Worm (Caenorhabditis elegans) whole organism, L2 larva: ENCODE measurements around the gene rpc-2.

Source experiments
- C34F6.9 ChIP-seq: fragments of 150-350 bp; optimal IDR thresholded peaks from 2 replicates; lab custom pipeline; 2014; ENCODE audit warnings: missing biosample characterization, missing genetic modification characterization
- F13H6.1 ChIP-seq: sonication (generic microtip); optimal IDR thresholded peaks from 2 replicates; lab custom pipeline; 2016; ENCODE audit warnings: missing genetic modification characterization, missing compliant biosample characterization
- Y55F3AM.14 ChIP-seq: fragments of 200-800 bp; sonication (Bioruptor generic); optimal IDR thresholded peaks from 2 replicates; lab custom pipeline; 2018; ENCODE audit warnings: mild to moderate bottlenecking, missing genetic modification characterization, missing compliant biosample characterization
- ZK546.5 ChIP-seq: sonication (generic microtip); optimal IDR thresholded peaks from 2 replicates; lab custom pipeline; 2017; ENCODE audit warnings: missing biosample characterization, missing genetic modification characterization
- aly-2 ChIP-seq: fragments of 150-350 bp; optimal IDR thresholded peaks from 2 replicates; lab custom pipeline; 2014; ENCODE audit warnings: missing biosample characterization, missing genetic modification characterization
- ama-1 ChIP-seq: fragments of 150-350 bp; optimal IDR thresholded peaks from 2 replicates; lab custom pipeline; 2018; ENCODE audit warnings: inconsistent platforms
- ceh-16 ChIP-seq: fragments of 150-350 bp; optimal IDR thresholded peaks from 2 replicates; lab custom pipeline; 2014; ENCODE audit warnings: missing biosample characterization, missing genetic modification characterization
- ceh-82 ChIP-seq: fragments of 150-350 bp; optimal IDR thresholded peaks from 2 replicates; lab custom pipeline; 2014; ENCODE audit warnings: missing biosample characterization, missing genetic modification characterization
- crh-2 ChIP-seq: sonication (generic microtip); optimal IDR thresholded peaks from 2 replicates; lab custom pipeline; 2017; ENCODE audit warnings: missing biosample characterization, missing genetic modification characterization
- dmd-4 ChIP-seq: sonication (generic microtip); optimal IDR thresholded peaks from 2 replicates; lab custom pipeline; 2017; ENCODE audit warnings: missing biosample characterization, missing genetic modification characterization
- egl-27 ChIP-seq: sonication (generic microtip); optimal IDR thresholded peaks from 3 replicates; lab custom pipeline; 2017; ENCODE audit warnings: missing biosample characterization, missing genetic modification reagents, missing genetic modification characterization
- elt-1 ChIP-seq: fragments of 150-350 bp; optimal IDR thresholded peaks from 2 replicates; lab custom pipeline; 2014; ENCODE audit warnings: missing biosample characterization, missing genetic modification characterization
- elt-3 ChIP-seq: sonication (generic microtip); optimal IDR thresholded peaks from 2 replicates; lab custom pipeline; 2017; ENCODE audit warnings: missing biosample characterization, missing genetic modification characterization
- fos-1 ChIP-seq: fragments of 150-350 bp; optimal IDR thresholded peaks from 2 replicates; lab custom pipeline; 2014; ENCODE audit warnings: missing biosample characterization, missing genetic modification characterization
- lin-11 ChIP-seq: fragments of 150-350 bp; sonication (generic microtip); optimal IDR thresholded peaks from 2 replicates; lab custom pipeline; 2014; ENCODE audit warnings: missing biosample characterization, missing genetic modification characterization, inconsistent platforms, mixed read lengths
- lin-13 ChIP-seq: fragments of 150-350 bp; optimal IDR thresholded peaks from 2 replicates; lab custom pipeline; 2014; ENCODE audit warnings: missing biosample characterization, missing genetic modification reagents, missing genetic modification characterization
- lin-39 ChIP-seq: fragments of 150-350 bp; optimal IDR thresholded peaks from 2 replicates; lab custom pipeline; 2014; ENCODE audit warnings: missing biosample characterization, missing genetic modification reagents, missing genetic modification characterization
- lsy-2 ChIP-seq, 2 experiments: fragments of 150-350 bp in 1 of 2; sonication (generic microtip) in 1 of 2; optimal IDR thresholded peaks; 2 replicates each; lab custom pipeline; 2014 to 2017; ENCODE audit warnings: missing biosample characterization in 2 of 2, missing genetic modification characterization in 2 of 2
- mab-5 ChIP-seq: fragments of 150-350 bp; optimal IDR thresholded peaks from 2 replicates; lab custom pipeline; 2014; ENCODE audit warnings: missing biosample characterization, missing genetic modification characterization
- mbf-1 ChIP-seq: sonication (generic microtip); optimal IDR thresholded peaks from 2 replicates; lab custom pipeline; 2017; ENCODE audit warnings: missing biosample characterization, missing genetic modification characterization
- mdl-1 ChIP-seq, 2 experiments: fragments of 150-350 bp in 1 of 2; sonication (generic microtip) in 1 of 2; optimal IDR thresholded peaks; 2 replicates each; lab custom pipeline; 2017; ENCODE audit warnings: missing biosample characterization in 2 of 2, missing genetic modification characterization in 2 of 2
- nhr-11 ChIP-seq: fragments of 150-350 bp; optimal IDR thresholded peaks from 2 replicates; lab custom pipeline; 2014; ENCODE audit warnings: missing biosample characterization, missing genetic modification characterization
- nhr-12 ChIP-seq: fragments of 150-350 bp; optimal IDR thresholded peaks from 2 replicates; lab custom pipeline; 2014; ENCODE audit warnings: missing biosample characterization, missing genetic modification characterization
- nhr-21 ChIP-seq: fragments of 150-350 bp; optimal IDR thresholded peaks from 2 replicates; lab custom pipeline; 2014; ENCODE audit warnings: missing biosample characterization, missing genetic modification characterization
- nhr-23 ChIP-seq: fragments of 150-350 bp; optimal IDR thresholded peaks from 2 replicates; lab custom pipeline; 2014; ENCODE audit warnings: missing biosample characterization, missing genetic modification reagents, missing genetic modification characterization
- nhr-237 ChIP-seq: fragments of 150-350 bp; optimal IDR thresholded peaks from 2 replicates; lab custom pipeline; 2014; ENCODE audit warnings: missing biosample characterization, missing genetic modification characterization
- nhr-25 ChIP-seq: fragments of 150-350 bp; sonication (generic microtip); optimal IDR thresholded peaks from 3 replicates; lab custom pipeline; 2014; ENCODE audit warnings: missing biosample characterization, missing genetic modification characterization
- nhr-6 ChIP-seq: fragments of 150-350 bp; optimal IDR thresholded peaks from 2 replicates; lab custom pipeline; 2014; ENCODE audit warnings: missing biosample characterization, missing genetic modification characterization
- peb-1 ChIP-seq: fragments of 150-350 bp; optimal IDR thresholded peaks from 2 replicates; lab custom pipeline; 2014; ENCODE audit warnings: missing biosample characterization, missing genetic modification characterization
- sma-3 ChIP-seq: sonication (generic microtip); optimal IDR thresholded peaks from 2 replicates; lab custom pipeline; 2016; ENCODE audit warnings: missing genetic modification reagents, missing genetic modification characterization, missing compliant biosample characterization
- sma-9 ChIP-seq, 2 experiments: fragments of 150-350 bp in 1 of 2; sonication (generic microtip) in 1 of 2; optimal IDR thresholded peaks; 2 replicates each; lab custom pipeline; 2014 to 2016; ENCODE audit warnings: missing genetic modification characterization in 2 of 2, mild to moderate bottlenecking in 1 of 2, missing biosample characterization in 1 of 2, missing compliant biosample characterization in 1 of 2, missing genetic modification reagents in 1 of 2, moderate library complexity in 1 of 2
- snpc-4 ChIP-seq: fragments of 150-350 bp; optimal IDR thresholded peaks from 2 replicates; lab custom pipeline; 2014; ENCODE audit warnings: missing biosample characterization, missing genetic modification characterization
- unc-55 ChIP-seq: fragments of 150-350 bp; sonication (generic microtip); optimal IDR thresholded peaks from 3 replicates; lab custom pipeline; 2014; ENCODE audit warnings: missing biosample characterization, missing genetic modification reagents, missing genetic modification characterization
- zag-1 ChIP-seq: fragments of 150-350 bp; optimal IDR thresholded peaks from 2 replicates; lab custom pipeline; 2014; ENCODE audit warnings: missing biosample characterization, missing genetic modification characterization
- ztf-1 ChIP-seq: fragments of 200-800 bp; sonication (Bioruptor generic); conservative IDR thresholded peaks from 2 replicates; pipeline ENCODE4 v1.3.6; 2022; ENCODE audit warnings: missing genetic modification characterization, missing compliant biosample characterization
- ztf-11 ChIP-seq: sonication (generic microtip); optimal IDR thresholded peaks from 2 replicates; lab custom pipeline; 2017; ENCODE audit warnings: missing biosample characterization, missing genetic modification characterization

The rpc-2 gene

ce11 chrIII:5525973-5526372 lies 31.2 kb upstream of the rpc-2 start, which contains the start of gene dex-1:
Gene dex-1, plus strand, starts transcription at chrIII:5526104.
- TF ChIP-seq nhr-11 (no peak), F13H6.1 (tag; lab: Kevin White, UChicago) (no peak), zag-1 (tag; lab: Kevin White, UChicago) (no peak), unc-55 (GFP tag; lab: Kevin White, UChicago) (no peak), elt-3 (no peak), ztf-1 (GFP tag; lab: Robert Waterston, UW) (no peak), aly-2 (tag; lab: Kevin White, UChicago) (no peak), nhr-6 (no peak), lsy-2 (tag; optimal IDR thresholded peaks at IDR 0.05; lab: Kevin White, UChicago) (no peak)

DNA sequence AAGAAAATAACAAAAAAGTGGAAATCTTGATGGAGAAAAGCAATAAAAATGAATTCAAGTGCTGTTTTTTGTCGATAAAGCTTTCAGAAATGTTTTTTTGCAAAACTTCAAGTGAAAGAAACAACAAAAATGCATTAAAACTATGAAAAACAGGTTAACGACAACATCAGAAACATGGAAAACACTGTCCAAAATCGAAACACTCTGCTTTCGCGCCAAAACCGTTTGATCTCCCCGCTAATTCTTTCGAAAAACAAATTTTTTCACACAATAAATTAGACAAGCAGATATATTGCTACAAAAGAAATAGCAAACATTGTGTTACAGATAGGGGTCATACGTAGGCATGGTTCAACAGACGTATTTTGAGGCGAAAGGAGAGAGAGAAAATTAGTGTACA lies 15.4 kb upstream of the rpc-2 start:
- TF ChIP-seq C34F6.9 (tag; lab: Kevin White, UChicago) (no peak), ama-1 (lab: Kevin White, UChicago) (no peak), ztf-11 (tag; lab: Kevin White, UChicago) (no peak), lin-11 (tag; lab: Kevin White, UChicago) (no peak), elt-1 (no peak), snpc-4 (tag; lab: Kevin White, UChicago) (no peak), egl-27 (no peak), dmd-4 (tag; lab: Kevin White, UChicago) (no peak), nhr-12 (tag; lab: Kevin White, UChicago) (no peak), ceh-82 (tag; lab: Kevin White, UChicago) (no peak), ceh-16 (no peak), sma-9 (GFP tag; optimal IDR thresholded peaks at IDR 0.05; lab: Kevin White, UChicago) (no peak), sma-9 (tag; optimal IDR thresholded peaks at IDR 0.05; lab: Kevin White, UChicago) (no peak), nhr-11 (no peak), nhr-237 (no peak), nhr-21 (tag; lab: Kevin White, UChicago) (no peak), fos-1 (no peak)
- TF ChIP-seq, all 48 proteins: peak for 0

DNA sequence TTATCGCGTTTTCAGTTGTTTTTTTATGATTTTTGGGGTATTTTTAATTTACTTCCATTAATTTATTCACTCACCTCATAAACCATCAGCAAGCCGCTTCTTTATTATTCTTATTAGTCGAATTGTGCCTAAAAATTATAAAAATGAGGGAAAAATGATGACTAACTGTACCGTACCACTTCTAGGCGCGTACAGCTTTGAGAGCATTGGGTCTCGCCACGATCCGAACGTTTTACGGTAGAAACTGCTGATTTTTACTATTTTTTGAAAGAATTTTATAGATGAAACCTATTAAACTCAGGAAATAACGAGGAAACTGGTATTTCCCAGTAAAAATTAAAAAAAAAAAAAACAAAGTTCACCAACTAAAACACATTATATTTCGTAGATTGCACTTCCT lies 14.1 kb upstream of the rpc-2 start, which contains the start of gene D1044.6:
Gene D1044.6, minus strand, starts transcription at position 128 of the 400 bp plus-strand sequence.
- no peak for TF ChIP-seq lin-13
- TF ChIP-seq lin-39: no peak
- TF ChIP-seq egl-27: no peak
- no peak for TF ChIP-seq lsy-2 (tag; optimal IDR thresholded peaks at IDR 0.05; lab: Kevin White, UChicago)
- TF ChIP-seq snpc-4 (tag; lab: Kevin White, UChicago): no peak
- TF ChIP-seq nhr-6: no peak
- no peak for TF ChIP-seq crh-2 (tag; lab: Kevin White, UChicago)
- no peak for TF ChIP-seq ZK546.5 (tag; lab: Kevin White, UChicago)
- TF ChIP-seq ama-1 (lab: Kevin White, UChicago): no peak

- no peak for TF ChIP-seq mab-5
- TF ChIP-seq dmd-4 (tag; lab: Kevin White, UChicago): no peak
- no peak for TF ChIP-seq F13H6.1 (tag; lab: Kevin White, UChicago)
- TF ChIP-seq nhr-25 (tag; lab: Kevin White, UChicago): no peak
- TF ChIP-seq snpc-4 (tag; lab: Kevin White, UChicago): no peak
- TF ChIP-seq mdl-1 (tag; optimal IDR thresholded peaks at IDR 0.05; lab: Kevin White, UChicago): no peak
- no peak for TF ChIP-seq ztf-1 (GFP tag; lab: Robert Waterston, UW)
- TF ChIP-seq mbf-1 (tag; lab: Kevin White, UChicago): no peak
- TF ChIP-seq peb-1 (tag; lab: Kevin White, UChicago): no peak
- no peak for TF ChIP-seq unc-55 (GFP tag; lab: Kevin White, UChicago)
- TF ChIP-seq ceh-82 (tag; lab: Kevin White, UChicago): no peak
- TF ChIP-seq nhr-23 (tag; lab: Kevin White, UChicago): no peak
- TF ChIP-seq nhr-21 (tag; lab: Kevin White, UChicago): no peak
- TF ChIP-seq sma-3 (GFP tag; lab: Kevin White, UChicago): no peak
- no peak for TF ChIP-seq sma-9 (GFP tag; optimal IDR thresholded peaks at IDR 0.05; lab: Kevin White, UChicago)
- TF ChIP-seq sma-9 (tag; optimal IDR thresholded peaks at IDR 0.05; lab: Kevin White, UChicago): no peak
- TF ChIP-seq C34F6.9 (tag; lab: Kevin White, UChicago): no peak
- no peak for TF ChIP-seq Y55F3AM.14 (GFP tag; lab: Kevin White, UChicago)
- no peak for TF ChIP-seq ama-1 (lab: Kevin White, UChicago)
- TF ChIP-seq nhr-12 (tag; lab: Kevin White, UChicago): no peak
Observed at ce11 chrIII:5543727-5544345, 13.3 kb upstream of the rpc-2 start, which contains the start of gene D1044.1. Gene D1044.1, plus strand, starts transcription at chrIII:5544295.
